Worm (Caenorhabditis elegans) whole organism, early embryonic: ENCODE results near the gene Y51H7C.8.

ENCODE experiments used
- B0310.2 ChIP-seq: sonication (generic microtip); optimal IDR thresholded peaks from 2 replicates; lab custom pipeline; 2016; ENCODE audit warnings: mild to moderate bottlenecking, missing genetic modification characterization, missing compliant biosample characterization
- F13C5.2 ChIP-seq: sonication (generic microtip); optimal IDR thresholded peaks from 2 replicates; lab custom pipeline; 2017; ENCODE audit warnings: mild to moderate bottlenecking, missing genetic modification characterization, inconsistent platforms, missing compliant biosample characterization
- aly-1 ChIP-seq: sonication (generic microtip); optimal IDR thresholded peaks from 2 replicates; lab custom pipeline; 2016; ENCODE audit warnings: missing genetic modification characterization, missing compliant biosample characterization
- ama-1 ChIP-seq: fragments of 150-350 bp; optimal IDR thresholded peaks from 2 replicates; lab custom pipeline; 2014
- ceh-13 ChIP-seq: fragments of 200-800 bp; sonication (Bioruptor generic); optimal IDR thresholded peaks from 2 replicates; lab custom pipeline; 2018; ENCODE audit warnings: mild to moderate bottlenecking, missing genetic modification characterization, missing compliant biosample characterization
- ceh-36 ChIP-seq: sonication (generic microtip); optimal IDR thresholded peaks from 2 replicates; lab custom pipeline; 2016; ENCODE audit warnings: missing genetic modification characterization, inconsistent platforms, missing compliant biosample characterization
- ets-7 ChIP-seq: sonication (generic microtip); optimal IDR thresholded peaks from 2 replicates; lab custom pipeline; 2016; ENCODE audit warnings: missing genotype, missing genetic modification characterization, missing compliant biosample characterization
- flt-1 ChIP-seq: fragments of 200-800 bp; sonication (Bioruptor generic); IDR thresholded peaks from 2 replicates; pipeline ENCODE4 v1.3.6; 2022; ENCODE audit warnings: missing genetic modification characterization, missing compliant biosample characterization
- hmbx-1 ChIP-seq: sonication (generic microtip); optimal IDR thresholded peaks from 2 replicates; lab custom pipeline; 2016; ENCODE audit warnings: mild to moderate bottlenecking, missing genetic modification characterization, missing compliant biosample characterization
- hmg-4 ChIP-seq: fragments of 200-800 bp; sonication (Bioruptor generic); optimal IDR thresholded peaks from 2 replicates; lab custom pipeline; 2018; ENCODE audit warnings: mild to moderate bottlenecking, missing genetic modification characterization, missing compliant biosample characterization
- hnd-1 ChIP-seq: sonication (generic microtip); optimal IDR thresholded peaks from 2 replicates; lab custom pipeline; 2016; ENCODE audit warnings: missing genetic modification characterization, missing compliant biosample characterization
- pes-1 ChIP-seq: fragments of 200-800 bp; sonication (Bioruptor generic); IDR thresholded peaks from 2 replicates; pipeline ENCODE4 v1.3.6; 2022; ENCODE audit warnings: missing genetic modification reagents, missing genetic modification characterization, missing compliant biosample characterization
- scrt-1 ChIP-seq: fragments of 200-800 bp; sonication (Bioruptor generic); IDR thresholded peaks from 2 replicates; pipeline ENCODE4 v1.3.6; 2022; ENCODE audit warnings: missing genetic modification characterization, missing compliant biosample characterization
- sea-1 ChIP-seq: fragments of 200-800 bp; sonication (Bioruptor generic); conservative IDR thresholded peaks from 2 replicates; pipeline ENCODE4 v1.3.6; 2022; ENCODE audit warnings: missing genetic modification characterization, missing compliant biosample characterization
- tbx-11 ChIP-seq: fragments of 200-800 bp; sonication (Bioruptor generic); IDR thresholded peaks from 2 replicates; pipeline ENCODE4 v1.3.6; 2022; ENCODE audit warnings: missing genetic modification characterization, missing compliant biosample characterization
- tbx-37 ChIP-seq: fragments of 200-800 bp; sonication (Bioruptor generic); conservative IDR thresholded peaks from 2 replicates; pipeline ENCODE4 v1.3.6; 2022; ENCODE audit warnings: missing genetic modification reagents, missing genetic modification characterization, missing compliant biosample characterization
- tra-4 ChIP-seq: sonication (generic microtip); optimal IDR thresholded peaks from 2 replicates; lab custom pipeline; 2017; ENCODE audit warnings: missing genetic modification characterization, missing compliant biosample characterization

Gene Y51H7C.8

ce11 chrII:1374889-1375288, 26.7 kb upstream of the Y51H7C.8 start, which contains the start of gene rog-1:
rog-1 (minus strand) TSS chrII:1374989.
- TF ChIP-seq scrt-1, result no peak
- no peak for TF ChIP-seq hmg-4
- TF ChIP-seq ama-1 (lab: Kevin White, UChicago), result no peak
- no peak for TF ChIP-seq B0310.2 (tag; lab: Kevin White, UChicago)
- no peak for TF ChIP-seq ets-7 (tag; lab: Kevin White, UChicago)
- TF ChIP-seq F13C5.2 (tag; lab: Kevin White, UChicago), result no peak
- no peak for TF ChIP-seq flt-1
- TF ChIP-seq sea-1, result no peak
- no peak for TF ChIP-seq hnd-1 (tag; lab: Kevin White, UChicago)
- no peak for TF ChIP-seq pes-1 (GFP tag; lab: Robert Waterston, UW)
- no peak for TF ChIP-seq tbx-37 (GFP tag; lab: Robert Waterston, UW)
- TF ChIP-seq ceh-36 (tag; lab: Kevin White, UChicago), result no peak
- no peak for TF ChIP-seq tbx-11
- TF ChIP-seq aly-1 (tag; lab: Kevin White, UChicago), result no peak
- no peak for TF ChIP-seq hmbx-1
- no peak for TF ChIP-seq tra-4

ce11 chrII:1375627-1376026, 25.9 kb upstream of the Y51H7C.8 start:
- TF ChIP-seq ets-7 (tag; lab: Kevin White, UChicago) (no peak), F13C5.2 (tag; lab: Kevin White, UChicago) (no peak), sea-1 (no peak), ama-1 (lab: Kevin White, UChicago) (no peak), scrt-1 (no peak)

- TF ChIP-seq hmg-4, result no peak
- TF ChIP-seq ceh-36 (tag; lab: Kevin White, UChicago), result no peak
- no peak for TF ChIP-seq aly-1 (tag; lab: Kevin White, UChicago)
- TF ChIP-seq B0310.2 (tag; lab: Kevin White, UChicago), result no peak
- no peak for TF ChIP-seq hmbx-1
Observed at ce11 chrII:1376795-1377194, 24.8 kb upstream of the Y51H7C.8 start.

ce11 chrII:1378259-1378658, 23.3 kb upstream of the Y51H7C.8 start, which contains the start of gene F54D12.10:
F54D12.10 (minus strand) TSS chrII:1378359.
- TF ChIP-seq tbx-37 (GFP tag; lab: Robert Waterston, UW), result no peak
- TF ChIP-seq ama-1 (lab: Kevin White, UChicago), result no peak

ce11 chrII:1381618-1382017, 20.0 kb upstream of the Y51H7C.8 start, which contains the start of gene F54D12.9:
F54D12.9 (minus strand) TSS chrII:1381718.
- TF ChIP-seq ama-1 (lab: Kevin White, UChicago) (no peak), pes-1 (GFP tag; lab: Robert Waterston, UW) (no peak), tra-4 (no peak), hmbx-1 (no peak)

- TF ChIP-seq ceh-36 (tag; lab: Kevin White, UChicago) (no peak), flt-1 (no peak), aly-1 (tag; lab: Kevin White, UChicago) (no peak), sea-1 (no peak), pes-1 (GFP tag; lab: Robert Waterston, UW) (no peak), scrt-1 (no peak), ets-7 (tag; lab: Kevin White, UChicago) (no peak), hmg-4 (no peak), B0310.2 (tag; lab: Kevin White, UChicago) (no peak), tbx-37 (GFP tag; lab: Robert Waterston, UW) (no peak), hnd-1 (tag; lab: Kevin White, UChicago) (no peak), ceh-13 (GFP tag; lab: Kevin White, UChicago) (no peak), ama-1 (lab: Kevin White, UChicago) (no peak), hmbx-1 (no peak), F13C5.2 (tag; lab: Kevin White, UChicago) (no peak), tra-4 (no peak), tbx-11 (no peak)
Observed at ce11 chrII:1385280-1385679, 16.3 kb upstream of the Y51H7C.8 start, which contains the start of gene F54D12.7. F54D12.7 (minus strand) TSS chrII:1385380.

- no peak for TF ChIP-seq flt-1
- no peak for TF ChIP-seq ama-1 (lab: Kevin White, UChicago)
- no peak for TF ChIP-seq F13C5.2 (tag; lab: Kevin White, UChicago)
- no peak for TF ChIP-seq ets-7 (tag; lab: Kevin White, UChicago)
- TF ChIP-seq ceh-13 (GFP tag; lab: Kevin White, UChicago), result no peak
- no peak for TF ChIP-seq tbx-37 (GFP tag; lab: Robert Waterston, UW)
- TF ChIP-seq hmg-4, result no peak
Observed at ce11 chrII:1386478-1386877, 15.1 kb upstream of the Y51H7C.8 start, which contains the start of gene aat-7. aat-7 (plus strand) TSS chrII:1386870.

ce11 chrII:1397703-1398102, 3.9 kb upstream of the Y51H7C.8 start, which contains the start of gene F54D12.8:
F54D12.8 (minus strand) TSS chrII:1398038.
- TF ChIP-seq hmbx-1 (no peak), ama-1 (lab: Kevin White, UChicago) (no peak), pes-1 (GFP tag; lab: Robert Waterston, UW) (no peak), tbx-37 (GFP tag; lab: Robert Waterston, UW) (no peak), F13C5.2 (tag; lab: Kevin White, UChicago) (no peak), B0310.2 (tag; lab: Kevin White, UChicago) (no peak)

ce11 chrII:1398396-1398795, 3.2 kb upstream of the Y51H7C.8 start, which contains the start of gene F54D12.2:
F54D12.2 (plus strand) TSS chrII:1398696.
- TF ChIP-seq hmg-4 (no peak), ama-1 (lab: Kevin White, UChicago) (no peak), hnd-1 (tag; lab: Kevin White, UChicago) (no peak), tbx-37 (GFP tag; lab: Robert Waterston, UW) (no peak), ets-7 (tag; lab: Kevin White, UChicago) (no peak), hmbx-1 (no peak), tbx-11 (no peak), F13C5.2 (tag; lab: Kevin White, UChicago) (no peak), sea-1 (no peak), ceh-36 (tag; lab: Kevin White, UChicago) (no peak), flt-1 (no peak), pes-1 (GFP tag; lab: Robert Waterston, UW) (no peak), ceh-13 (GFP tag; lab: Kevin White, UChicago) (no peak), B0310.2 (tag; lab: Kevin White, UChicago) (no peak), scrt-1 (no peak), tra-4 (no peak), aly-1 (tag; lab: Kevin White, UChicago) (no peak)
